Fruit fly (Drosophila melanogaster) whole organism, embryonic: ENCODE data around the gene CG34269.

ENCODE experiments used
- Bteb2 ChIP-seq: fragments of 200-800 bp; sonication (Bioruptor generic); optimal IDR thresholded peaks from 2 replicates; lab custom pipeline; 2016; ENCODE audit warnings: missing biosample characterization, missing genetic modification characterization
- CG16813 ChIP-seq: fragments of 200-800 bp; sonication (Bioruptor generic); IDR thresholded peaks from 3 replicates; pipeline ENCODE4 v1.3.6; 2022; ENCODE audit warnings: missing biosample characterization, missing genetic modification characterization; ENCODE audit not compliant: partially characterized antibody
- CG17385 ChIP-seq: fragments of 200-800 bp; sonication (Bioruptor generic); optimal IDR thresholded peaks from 3 replicates; lab custom pipeline; 2018; ENCODE audit warnings: missing biosample characterization, mild to moderate bottlenecking, missing genetic modification characterization
- CG1792 ChIP-seq: fragments of 200-800 bp; sonication (Bioruptor generic); optimal IDR thresholded peaks from 2 replicates; lab custom pipeline; 2016; ENCODE audit warnings: missing biosample characterization, missing genetic modification characterization
- Eip74EF ChIP-seq, 2 experiments: fragments of 200-800 bp in 1 of 2; fragments of >200 bp in 1 of 2; sonication (Bioruptor generic) in 1 of 2; optimal IDR thresholded peaks; 2 replicates each; lab custom pipeline; 2017 to 2019; ENCODE audit warnings: missing biosample characterization in 2 of 2, missing genetic modification characterization in 2 of 2, mild to moderate bottlenecking in 1 of 2, moderate library complexity in 1 of 2
- MTF-1 ChIP-seq: fragments of 200-800 bp; sonication (Bioruptor generic); optimal IDR thresholded peaks from 2 replicates; lab custom pipeline; 2018; ENCODE audit warnings: missing biosample characterization, mild to moderate bottlenecking, missing genetic modification characterization, borderline replicate concordance
- Med ChIP-seq: fragments of 200-800 bp; sonication (Bioruptor generic); peaks from one replicate; lab custom pipeline; 2016; ENCODE audit warnings: missing biosample characterization, missing genetic modification characterization, mild to moderate bottlenecking, inconsistent platforms, moderate library complexity
- Opbp ChIP-seq: fragments of 200-800 bp; sonication (Bioruptor generic); IDR thresholded peaks from 3 replicates; pipeline ENCODE4 v1.3.6; 2022; ENCODE audit warnings: missing biosample characterization, missing genetic modification characterization; ENCODE audit not compliant: partially characterized antibody
- cg ChIP-seq: fragments of 200-800 bp; sonication (Bioruptor generic); optimal IDR thresholded peaks from 3 replicates; lab custom pipeline; 2019; ENCODE audit warnings: missing biosample characterization, mild to moderate bottlenecking, missing genetic modification characterization, moderate library complexity
- dpn ChIP-seq, 2 experiments: fragments of 200-800 bp; sonication (Bioruptor generic); optimal IDR thresholded peaks; 3 replicates each; lab custom pipeline; 2016; ENCODE audit warnings: missing biosample characterization in 2 of 2, missing genetic modification characterization in 2 of 2
- mam ChIP-seq: fragments of 200-800 bp; sonication (Bioruptor generic); optimal IDR thresholded peaks from 3 replicates; lab custom pipeline; 2016; ENCODE audit warnings: missing biosample characterization, missing genetic modification characterization
- salm ChIP-seq: fragments of 200-800 bp; sonication (Bioruptor generic); optimal IDR thresholded peaks from 2 replicates; lab custom pipeline; 2018; ENCODE audit warnings: missing biosample characterization, mild to moderate bottlenecking, missing genetic modification characterization
- unc-4 ChIP-seq: fragments of 200-800 bp; sonication (Bioruptor generic); IDR thresholded peaks from 2 replicates; pipeline ENCODE4 v1.3.6; 2022; ENCODE audit warnings: missing biosample characterization, missing genetic modification characterization; ENCODE audit not compliant: partially characterized antibody

- TF ChIP-seq cg (no peak), Eip74EF (GFP tag; optimal IDR thresholded peaks at IDR 0.05; lab: Kevin White, UChicago) (no peak), CG17385 (GFP tag; lab: Kevin White, UChicago) (no peak), Opbp (GFP tag; lab: Robert Waterston, UW) (no peak), MTF-1 (GFP tag; lab: Kevin White, UChicago) (no peak), unc-4 (no peak), mam (no peak), Med (GFP tag; lab: Kevin White, UChicago) (no peak), dpn (GFP tag; optimal IDR thresholded peaks at IDR 0.05; lab: Kevin White, UChicago) (no peak), CG16813 (GFP tag; lab: Robert Waterston, UW) (no peak), salm (tag; lab: Kevin White, UChicago) (no peak), Bteb2 (GFP tag; lab: Kevin White, UChicago) (no peak), CG1792 (GFP tag; lab: Kevin White, UChicago) (no peak)
Measured at dm6 chr3L:488159-488558, 40.0 kb upstream of the CG34269 start.
